Worm (Caenorhabditis elegans) whole organism, early embryonic: ENCODE measurements around the gene F13E9.15.

Experiments
- B0310.2 ChIP-seq: sonication (generic microtip); optimal IDR thresholded peaks from 2 replicates; lab custom pipeline; 2016; ENCODE audit warnings: mild to moderate bottlenecking, missing genetic modification characterization, missing compliant biosample characterization
- F13C5.2 ChIP-seq: sonication (generic microtip); optimal IDR thresholded peaks from 2 replicates; lab custom pipeline; 2017; ENCODE audit warnings: mild to moderate bottlenecking, missing genetic modification characterization, inconsistent platforms, missing compliant biosample characterization
- aly-1 ChIP-seq: sonication (generic microtip); optimal IDR thresholded peaks from 2 replicates; lab custom pipeline; 2016; ENCODE audit warnings: missing genetic modification characterization, missing compliant biosample characterization
- ama-1 ChIP-seq: fragments of 150-350 bp; optimal IDR thresholded peaks from 2 replicates; lab custom pipeline; 2014
- ceh-13 ChIP-seq: fragments of 200-800 bp; sonication (Bioruptor generic); optimal IDR thresholded peaks from 2 replicates; lab custom pipeline; 2018; ENCODE audit warnings: mild to moderate bottlenecking, missing genetic modification characterization, missing compliant biosample characterization
- ceh-36 ChIP-seq: sonication (generic microtip); optimal IDR thresholded peaks from 2 replicates; lab custom pipeline; 2016; ENCODE audit warnings: missing genetic modification characterization, inconsistent platforms, missing compliant biosample characterization
- ets-7 ChIP-seq: sonication (generic microtip); optimal IDR thresholded peaks from 2 replicates; lab custom pipeline; 2016; ENCODE audit warnings: missing genotype, missing genetic modification characterization, missing compliant biosample characterization
- flt-1 ChIP-seq: fragments of 200-800 bp; sonication (Bioruptor generic); IDR thresholded peaks from 2 replicates; pipeline ENCODE4 v1.3.6; 2022; ENCODE audit warnings: missing genetic modification characterization, missing compliant biosample characterization
- hmbx-1 ChIP-seq: sonication (generic microtip); optimal IDR thresholded peaks from 2 replicates; lab custom pipeline; 2016; ENCODE audit warnings: mild to moderate bottlenecking, missing genetic modification characterization, missing compliant biosample characterization
- hmg-4 ChIP-seq: fragments of 200-800 bp; sonication (Bioruptor generic); optimal IDR thresholded peaks from 2 replicates; lab custom pipeline; 2018; ENCODE audit warnings: mild to moderate bottlenecking, missing genetic modification characterization, missing compliant biosample characterization
- hnd-1 ChIP-seq: sonication (generic microtip); optimal IDR thresholded peaks from 2 replicates; lab custom pipeline; 2016; ENCODE audit warnings: missing genetic modification characterization, missing compliant biosample characterization
- pes-1 ChIP-seq: fragments of 200-800 bp; sonication (Bioruptor generic); IDR thresholded peaks from 2 replicates; pipeline ENCODE4 v1.3.6; 2022; ENCODE audit warnings: missing genetic modification reagents, missing genetic modification characterization, missing compliant biosample characterization
- scrt-1 ChIP-seq: fragments of 200-800 bp; sonication (Bioruptor generic); IDR thresholded peaks from 2 replicates; pipeline ENCODE4 v1.3.6; 2022; ENCODE audit warnings: missing genetic modification characterization, missing compliant biosample characterization
- sea-1 ChIP-seq: fragments of 200-800 bp; sonication (Bioruptor generic); conservative IDR thresholded peaks from 2 replicates; pipeline ENCODE4 v1.3.6; 2022; ENCODE audit warnings: missing genetic modification characterization, missing compliant biosample characterization
- tbx-11 ChIP-seq: fragments of 200-800 bp; sonication (Bioruptor generic); IDR thresholded peaks from 2 replicates; pipeline ENCODE4 v1.3.6; 2022; ENCODE audit warnings: missing genetic modification characterization, missing compliant biosample characterization
- tbx-37 ChIP-seq: fragments of 200-800 bp; sonication (Bioruptor generic); conservative IDR thresholded peaks from 2 replicates; pipeline ENCODE4 v1.3.6; 2022; ENCODE audit warnings: missing genetic modification reagents, missing genetic modification characterization, missing compliant biosample characterization
- tra-4 ChIP-seq: sonication (generic microtip); optimal IDR thresholded peaks from 2 replicates; lab custom pipeline; 2017; ENCODE audit warnings: missing genetic modification characterization, missing compliant biosample characterization

Gene F13E9.15

ce11 chrIV:10904282-10904681, 14.6 kb upstream of the F13E9.15 start, which contains the start of gene ZK596.3:
Gene ZK596.3, minus strand, starts transcription at chrIV:10904382.
- TF ChIP-seq pes-1 (GFP tag; lab: Robert Waterston, UW) (no peak), ceh-36 (no peak), scrt-1 (GFP tag; lab: Robert Waterston, UW) (no peak), ets-7 (tag; lab: Kevin White, UChicago) (no peak), aly-1 (tag; lab: Kevin White, UChicago) (no peak), ama-1 (lab: Kevin White, UChicago) (no peak)

ce11 chrIV:10902476-10902875, 12.8 kb upstream of the F13E9.15 start:
- no peak for TF ChIP-seq sea-1
- no peak for TF ChIP-seq tbx-37 (GFP tag; lab: Robert Waterston, UW)
- TF ChIP-seq hmbx-1: no peak
- no peak for TF ChIP-seq pes-1 (GFP tag; lab: Robert Waterston, UW)

- TF ChIP-seq ets-7 (tag; lab: Kevin White, UChicago) (no peak), scrt-1 (GFP tag; lab: Robert Waterston, UW) (no peak), tbx-37 (GFP tag; lab: Robert Waterston, UW) (no peak), pes-1 (GFP tag; lab: Robert Waterston, UW) (no peak), F13C5.2 (tag; lab: Kevin White, UChicago) (no peak), aly-1 (tag; lab: Kevin White, UChicago) (no peak), flt-1 (no peak), sea-1 (no peak), ceh-13 (GFP tag; lab: Kevin White, UChicago) (no peak), hnd-1 (no peak)
These were observed 10.4 kb upstream of the F13E9.15 start, which contains the start of gene srlf-30 for ce11 chrIV:10900083-10900482. Gene srlf-30, plus strand, starts transcription at chrIV:10900383.

- TF ChIP-seq tbx-37 (GFP tag; lab: Robert Waterston, UW): no peak
- no peak for TF ChIP-seq B0310.2 (tag; lab: Kevin White, UChicago)
- no peak for TF ChIP-seq ceh-13 (GFP tag; lab: Kevin White, UChicago)
- no peak for TF ChIP-seq tbx-11 (GFP tag; lab: Robert Waterston, UW)
- no peak for TF ChIP-seq hnd-1
- TF ChIP-seq scrt-1 (GFP tag; lab: Robert Waterston, UW): no peak
- TF ChIP-seq ama-1 (lab: Kevin White, UChicago): no peak
- no peak for TF ChIP-seq hmg-4 (GFP tag; lab: Kevin White, UChicago)
- TF ChIP-seq aly-1 (tag; lab: Kevin White, UChicago): no peak
- no peak for TF ChIP-seq pes-1 (GFP tag; lab: Robert Waterston, UW)
- no peak for TF ChIP-seq tra-4 (tag; lab: Kevin White, UChicago)
- no peak for TF ChIP-seq ets-7 (tag; lab: Kevin White, UChicago)
- no peak for TF ChIP-seq flt-1
- TF ChIP-seq F13C5.2 (tag; lab: Kevin White, UChicago): no peak
These were observed 9.4 kb upstream of the F13E9.15 start, which contains the start of the genes F13E9.9 and F13E9.19 for ce11 chrIV:10899091-10899490. Gene F13E9.9, minus strand, starts transcription at chrIV:10899191. Gene F13E9.19, plus strand, starts transcription at chrIV:10899406.

ce11 chrIV:10898160-10898559, 8.5 kb upstream of the F13E9.15 start:
- TF ChIP-seq ets-7 (tag; lab: Kevin White, UChicago) (no peak), hmg-4 (GFP tag; lab: Kevin White, UChicago) (no peak), sea-1 (no peak), tra-4 (tag; lab: Kevin White, UChicago) (no peak), scrt-1 (GFP tag; lab: Robert Waterston, UW) (no peak), ceh-13 (GFP tag; lab: Kevin White, UChicago) (no peak), hnd-1 (no peak), aly-1 (tag; lab: Kevin White, UChicago) (no peak), B0310.2 (tag; lab: Kevin White, UChicago) (no peak), pes-1 (GFP tag; lab: Robert Waterston, UW) (no peak)

ce11 chrIV:10896512-10896911, 6.8 kb upstream of the F13E9.15 start, which contains the start of gene srlf-13:
Gene srlf-13, minus strand, starts transcription at chrIV:10896612.
- TF ChIP-seq hmbx-1 (no peak), sea-1 (no peak), tra-4 (tag; lab: Kevin White, UChicago) (no peak), ceh-36 (no peak)

ce11 chrIV:10894255-10894654, 4.6 kb upstream of the F13E9.15 start, which contains the start of gene srlf-14:
Gene srlf-14, minus strand, starts transcription at chrIV:10894355.
- TF ChIP-seq hmg-4 (GFP tag; lab: Kevin White, UChicago) (no peak), F13C5.2 (tag; lab: Kevin White, UChicago) (no peak), hnd-1 (no peak), ceh-13 (GFP tag; lab: Kevin White, UChicago) (no peak), ceh-36 (no peak), scrt-1 (GFP tag; lab: Robert Waterston, UW) (no peak), aly-1 (tag; lab: Kevin White, UChicago) (no peak), hmbx-1 (no peak), sea-1 (no peak), tbx-11 (GFP tag; lab: Robert Waterston, UW) (no peak), ama-1 (lab: Kevin White, UChicago) (no peak), tbx-37 (GFP tag; lab: Robert Waterston, UW) (no peak)

- TF ChIP-seq sea-1 (no peak), hnd-1 (no peak), scrt-1 (GFP tag; lab: Robert Waterston, UW) (no peak), tra-4 (tag; lab: Kevin White, UChicago) (no peak), tbx-11 (GFP tag; lab: Robert Waterston, UW) (no peak)
These were observed 2.3 kb upstream of the F13E9.15 start, which contains the start of gene srlf-12 for ce11 chrIV:10891993-10892392. Gene srlf-12, minus strand, starts transcription at chrIV:10892093.
